Worm (Caenorhabditis elegans) whole organism, L4/young adult: ENCODE measurements around the gene Y43F8B.2.

Experiments used
- W03F9.2 ChIP-seq: fragments of 150-350 bp; optimal IDR thresholded peaks from 2 replicates; lab custom pipeline; 2014; ENCODE audit warnings: missing biosample characterization, missing genetic modification characterization
- dao-5 ChIP-seq: sonication (generic microtip); optimal IDR thresholded peaks from 2 replicates; lab custom pipeline; 2016; ENCODE audit warnings: missing genotype, missing genetic modification characterization, moderate library complexity, missing compliant biosample characterization
- him-1 ChIP-seq: sonication (generic microtip); optimal IDR thresholded peaks from 2 replicates; lab custom pipeline; 2016; ENCODE audit warnings: missing genotype, missing genetic modification reagents, missing genetic modification characterization, missing compliant biosample characterization

Y43F8B.2 gene

ce11 chrV:19533010-19533409 is at the start of gene Y43F8B.2:
Gene Y43F8B.2 (minus strand): TSS chrV:19533110.
- no peak for TF ChIP-seq him-1 (tag; lab: Kevin White, UChicago)
- no peak for TF ChIP-seq dao-5 (tag; lab: Kevin White, UChicago)
- TF ChIP-seq W03F9.2 (tag; lab: Kevin White, UChicago), result no peak

- TF ChIP-seq him-1 (tag; lab: Kevin White, UChicago) (no peak), W03F9.2 (tag; lab: Kevin White, UChicago) (no peak), dao-5 (tag; lab: Kevin White, UChicago) (no peak)
Measured at ce11 chrV:19582256-19582655, 49.3 kb upstream of the Y43F8B.2 start.

- TF ChIP-seq dao-5 (tag; lab: Kevin White, UChicago) (no peak), him-1 (tag; lab: Kevin White, UChicago) (no peak)
Measured at ce11 chrV:19579509-19579908, 46.6 kb upstream of the Y43F8B.2 start.

DNA sequence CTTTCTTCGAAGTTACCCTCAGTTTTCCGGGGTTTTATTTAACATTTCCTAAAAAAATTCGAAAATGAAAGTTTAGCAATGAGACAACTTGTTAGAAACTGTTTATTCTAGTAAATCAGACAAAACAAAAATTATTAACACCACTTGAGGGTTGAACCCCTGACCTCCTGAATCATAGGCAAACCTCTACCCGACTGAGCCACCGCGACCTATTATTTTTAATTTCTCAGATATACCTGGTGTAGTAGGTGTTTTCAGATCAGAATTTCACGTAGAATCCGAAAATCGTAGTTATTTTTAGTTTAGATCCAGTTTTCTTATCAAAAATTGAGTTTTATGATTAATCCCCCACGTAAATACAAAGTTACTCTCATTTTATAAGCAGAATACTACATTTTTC is 37.2 kb upstream of the Y43F8B.2 start:
- TF ChIP-seq W03F9.2 (tag; lab: Kevin White, UChicago) (no peak), dao-5 (tag; lab: Kevin White, UChicago) (no peak), him-1 (tag; lab: Kevin White, UChicago) (no peak)

- TF ChIP-seq him-1 (tag; lab: Kevin White, UChicago) (no peak), W03F9.2 (tag; lab: Kevin White, UChicago) (no peak), dao-5 (tag; lab: Kevin White, UChicago) (no peak)
Measured at ce11 chrV:19565082-19565481, 32.2 kb upstream of the Y43F8B.2 start, which contains the start of gene kcnl-1. Gene kcnl-1 (plus strand): TSS chrV:19565382.

DNA sequence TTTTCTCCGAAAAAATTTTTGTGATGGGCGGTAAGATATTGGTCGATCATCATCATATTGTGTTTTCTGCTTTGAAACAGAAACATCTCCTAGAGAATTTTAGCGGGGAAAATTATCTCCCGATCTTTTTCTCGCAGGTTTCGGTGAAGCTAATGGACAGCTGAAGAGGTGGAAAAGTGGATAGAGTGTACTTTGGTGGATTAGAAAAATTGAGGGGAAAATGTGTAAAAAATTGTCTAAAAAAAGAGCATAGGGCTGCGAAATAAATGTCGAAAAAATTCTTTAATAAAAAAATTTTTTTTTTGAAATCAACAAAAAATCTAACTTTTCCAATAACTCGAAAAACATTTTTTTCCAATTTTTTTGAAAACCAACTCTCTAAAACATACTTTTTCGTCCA is 23.0 kb upstream of the Y43F8B.2 start, which contains the start of gene oac-1:
Gene oac-1 (minus strand): TSS at position 101 of the 400 bp plus-strand sequence.
- TF ChIP-seq W03F9.2 (tag; lab: Kevin White, UChicago), result no peak

DNA sequence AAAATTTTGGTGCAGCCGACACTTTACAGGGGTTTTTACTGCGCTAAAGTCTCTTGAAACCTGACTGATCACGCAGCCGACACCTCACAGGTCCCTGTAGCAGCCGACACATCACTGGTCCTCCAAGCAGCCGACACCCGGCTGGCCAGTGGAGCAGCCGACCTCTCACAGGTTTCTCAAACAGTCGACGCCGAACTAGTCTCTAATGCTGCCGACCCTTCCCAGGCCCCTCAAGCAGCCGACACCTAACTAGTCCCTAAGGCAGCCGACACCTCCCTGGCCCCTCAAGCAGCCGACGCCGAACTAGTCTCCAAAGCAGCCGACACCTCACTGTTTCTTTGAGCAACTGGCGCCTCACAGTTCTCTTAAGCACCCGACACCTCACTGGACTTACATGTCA is 22.4 kb upstream of the Y43F8B.2 start:
- TF ChIP-seq dao-5 (tag; lab: Kevin White, UChicago) (no peak), him-1 (tag; lab: Kevin White, UChicago) (no peak), W03F9.2 (tag; lab: Kevin White, UChicago) (no peak)

ce11 chrV:19550294-19550693 is 17.4 kb upstream of the Y43F8B.2 start:
- TF ChIP-seq dao-5 (tag; lab: Kevin White, UChicago), result no peak

DNA sequence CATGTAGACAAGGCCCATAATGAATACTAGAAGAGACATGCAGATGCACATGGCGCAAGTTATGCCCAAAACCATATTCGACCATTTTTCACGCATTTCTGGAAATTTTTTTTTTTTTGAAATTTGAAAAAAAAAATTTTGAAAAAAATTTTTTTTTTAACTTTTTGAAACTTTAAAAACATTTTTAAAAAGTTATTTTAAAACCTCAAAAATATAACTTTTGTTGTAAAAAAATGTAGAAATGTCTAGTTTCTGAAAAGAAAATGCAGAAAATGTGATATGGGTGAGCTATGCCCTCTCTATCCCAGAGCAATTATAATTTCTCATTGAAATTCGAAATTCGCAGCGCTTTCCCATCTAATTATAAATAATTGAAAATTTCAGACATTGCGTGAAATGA is 16.8 kb upstream of the Y43F8B.2 start, which contains the start of gene Y43F8B.20:
Gene Y43F8B.20 (minus strand): TSS at position 101 of the 400 bp plus-strand sequence.
- TF ChIP-seq W03F9.2 (tag; lab: Kevin White, UChicago), result no peak
- no peak for TF ChIP-seq him-1 (tag; lab: Kevin White, UChicago)
- no peak for TF ChIP-seq dao-5 (tag; lab: Kevin White, UChicago)

- TF ChIP-seq him-1 (tag; lab: Kevin White, UChicago) (no peak), dao-5 (tag; lab: Kevin White, UChicago) (no peak), W03F9.2 (tag; lab: Kevin White, UChicago) (no peak)
Measured at ce11 chrV:19546673-19547072, 13.8 kb upstream of the Y43F8B.2 start.

ce11 chrV:19546100-19546499 is 13.2 kb upstream of the Y43F8B.2 start, which contains the start of gene Y43F8B.1:
Gene Y43F8B.1 (minus strand): TSS chrV:19546200.
- TF ChIP-seq W03F9.2 (tag; lab: Kevin White, UChicago) (no peak), him-1 (tag; lab: Kevin White, UChicago) (no peak), dao-5 (tag; lab: Kevin White, UChicago) (no peak)

DNA sequence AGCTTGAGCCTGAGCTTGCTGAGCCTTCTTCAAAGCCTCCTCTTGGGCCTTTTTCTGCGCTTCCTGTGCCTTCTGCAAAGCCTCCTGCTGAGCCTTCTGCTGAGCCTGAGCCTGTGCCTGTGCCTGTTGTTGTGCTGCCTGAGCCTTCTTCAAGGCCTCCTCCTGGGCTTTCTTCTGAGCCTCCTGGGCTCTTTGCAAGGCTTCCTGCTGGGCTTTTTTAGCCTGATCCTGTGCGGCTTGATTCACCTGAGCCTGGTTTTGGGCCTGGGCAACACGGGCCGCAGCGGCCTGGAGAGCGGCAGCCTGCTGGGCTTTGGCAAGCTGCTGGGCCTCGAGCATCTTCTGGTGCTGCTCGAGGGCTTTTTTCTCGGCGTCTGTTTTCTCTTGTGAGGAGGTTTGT is 12.1 kb upstream of the Y43F8B.2 start:
- no peak for TF ChIP-seq W03F9.2 (tag; lab: Kevin White, UChicago)
- TF ChIP-seq him-1 (tag; lab: Kevin White, UChicago), result no peak
- no peak for TF ChIP-seq dao-5 (tag; lab: Kevin White, UChicago)

DNA sequence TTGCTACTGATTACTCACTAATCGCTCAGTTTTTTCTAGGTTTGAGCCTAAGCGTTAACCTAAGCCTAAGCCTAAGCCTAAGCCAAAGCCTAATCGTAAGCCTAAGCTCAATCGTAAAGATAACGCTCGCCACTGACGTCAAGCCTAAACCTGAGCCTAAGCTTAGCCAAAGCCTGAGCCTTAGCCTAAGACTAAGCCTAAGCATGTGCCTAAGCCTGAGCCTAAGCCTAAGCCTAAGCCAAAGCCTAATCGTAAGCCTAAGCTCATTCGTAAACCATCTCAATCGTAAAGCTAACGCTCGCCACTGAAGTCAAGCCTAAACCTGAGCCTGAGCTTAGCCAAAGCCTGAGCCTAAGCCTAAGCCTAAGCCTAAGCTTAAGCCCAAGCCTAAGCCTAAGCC is 10.6 kb upstream of the Y43F8B.2 start:
- TF ChIP-seq him-1 (tag; lab: Kevin White, UChicago) (no peak), dao-5 (tag; lab: Kevin White, UChicago) (no peak), W03F9.2 (tag; lab: Kevin White, UChicago) (no peak)

- TF ChIP-seq him-1 (tag; lab: Kevin White, UChicago) (no peak), W03F9.2 (tag; lab: Kevin White, UChicago) (no peak), dao-5 (tag; lab: Kevin White, UChicago) (no peak)
Measured at ce11 chrV:19540916-19541315, 8.0 kb upstream of the Y43F8B.2 start.

DNA sequence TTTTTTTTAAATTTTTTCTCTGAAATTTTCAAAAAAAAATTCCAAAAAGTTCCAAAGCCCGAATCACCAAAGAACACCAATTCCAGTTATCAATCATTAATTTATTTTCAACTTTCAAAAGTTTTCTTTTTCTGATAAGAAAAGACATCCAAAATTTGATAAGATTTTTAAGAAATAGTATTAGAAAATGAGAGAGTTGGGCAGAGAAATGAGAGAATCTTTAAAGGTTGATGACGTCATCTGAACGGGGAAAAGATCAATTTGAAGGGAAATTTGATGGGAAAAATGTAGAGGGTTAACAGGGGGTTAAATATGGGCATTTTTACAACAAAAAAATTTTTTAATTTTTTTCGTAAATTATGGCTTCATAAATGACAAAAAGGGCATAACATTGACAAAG is 570 bp upstream of the Y43F8B.2 start:
- TF ChIP-seq W03F9.2 (tag; lab: Kevin White, UChicago) (peak; percentile 3), him-1 (tag; lab: Kevin White, UChicago) (no peak)
